Worm (Caenorhabditis elegans): ENCODE results near the gene C46C2.5.

Gene C46C2.5

DNA sequence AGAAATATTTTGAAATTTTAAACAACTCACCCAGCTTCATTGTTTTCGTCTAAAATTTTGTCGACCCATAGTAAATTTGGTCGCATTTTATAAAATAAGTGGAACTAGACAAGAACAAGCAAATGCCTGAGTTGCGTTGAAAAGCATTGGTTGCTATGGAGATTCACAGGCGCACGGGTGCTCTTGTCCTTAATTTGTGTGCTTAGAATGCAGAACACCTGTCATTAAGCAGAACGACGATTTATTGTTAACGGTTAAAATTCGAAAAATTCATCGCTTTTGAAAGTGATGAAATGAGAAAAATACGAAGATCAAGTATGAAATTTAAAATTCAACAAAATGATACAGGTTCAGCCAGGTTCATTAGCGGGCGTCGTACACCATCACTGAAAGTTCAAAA is 46.3 kb downstream of the C46C2.5 start, which contains the start of gene daf-10:
daf-10 (minus strand) TSS at position 101 of the 400 bp plus-strand sequence.
- TF ChIP-seq ztf-23 (GFP tag; IDR thresholded peaks at IDR 0.05), result no peak
- TF ChIP-seq ref-1 (GFP tag; conservative IDR thresholded peaks at IDR 0.05), result no peak
- TF ChIP-seq klf-2 (GFP tag; conservative IDR thresholded peaks at IDR 0.05), result no peak
- TF ChIP-seq tab-1 (GFP tag; IDR thresholded peaks at IDR 0.05), result no peak
- no peak for TF ChIP-seq cog-1 (tag; optimal IDR thresholded peaks at IDR 0.05)
- no peak for TF ChIP-seq ztf-29 (GFP tag; IDR thresholded peaks at IDR 0.05)
- no peak for TF ChIP-seq med-1 (GFP tag; optimal IDR thresholded peaks at IDR 0.05; ENCODE audit: insufficient read depth)
- no peak for TF ChIP-seq flt-1 (GFP tag; IDR thresholded peaks at IDR 0.05)
- no peak for TF ChIP-seq T22C8.4 (GFP tag; IDR thresholded peaks at IDR 0.05)

DNA sequence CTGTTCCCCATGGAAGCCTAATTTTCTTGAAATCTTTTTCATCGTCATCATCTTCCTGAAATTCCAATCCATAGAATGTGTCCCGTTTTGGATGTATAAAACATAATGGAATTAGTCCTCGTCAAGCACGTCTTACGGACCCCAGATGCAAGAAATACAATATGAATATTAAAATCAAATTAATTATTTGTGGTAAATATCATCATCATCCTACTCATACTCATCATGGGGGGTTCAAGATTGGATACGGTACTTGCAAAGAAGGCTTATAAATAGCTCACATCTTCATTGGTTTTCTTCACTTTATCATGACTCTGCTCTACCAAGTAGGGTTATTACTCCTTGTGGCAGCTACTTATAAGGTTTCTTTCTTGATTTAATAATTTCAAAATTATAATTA is 48.0 kb downstream of the C46C2.5 start, which contains the start of gene flp-1:
flp-1 (plus strand) TSS at position 301 of the 400 bp plus-strand sequence.
- TF ChIP-seq flt-1 (GFP tag; IDR thresholded peaks at IDR 0.05), result no peak
- TF ChIP-seq cog-1 (tag; optimal IDR thresholded peaks at IDR 0.05), result no peak
- no peak for TF ChIP-seq ztf-23 (GFP tag; IDR thresholded peaks at IDR 0.05)
- no peak for TF ChIP-seq med-1 (GFP tag; optimal IDR thresholded peaks at IDR 0.05; ENCODE audit: insufficient read depth)

Data from whole organism, midembryonic.